Fruit fly (Drosophila melanogaster): ENCODE results near the gene CG9919.
A peak's percentile ranks its signal among the peaks of the same experiment; 100 is the strongest.

The CG9919 gene

dm6 chrX:16333434-16334141 is 3.0 kb upstream of the CG9919 start, which contains the start of the genes CG9921 and Dsp1:
CG9921 (minus strand) TSS chrX:16333600.
Dsp1 (plus strand) TSS chrX:16333612.
- TF ChIP-seq rn (GFP tag; IDR thresholded peaks at IDR 0.05) (no peak), D1 (tag; optimal IDR thresholded peaks at IDR 0.05) (no peak), CG8301 (tag; optimal IDR thresholded peaks at IDR 0.05) (no peak), CG14655 (GFP tag; optimal IDR thresholded peaks at IDR 0.05) (peak; percentile 3), CG10348 (GFP tag; IDR thresholded peaks at IDR 0.05) (no peak), Ets98B (GFP tag; IDR thresholded peaks at IDR 0.05) (peak; percentile 35; the same call in 1 of the 2 replicates), CG17806 (tag; optimal IDR thresholded peaks at IDR 0.05) (no peak), CG9948 (tag; optimal IDR thresholded peaks at IDR 0.05) (no peak), CG8159 (tag; optimal IDR thresholded peaks at IDR 0.05) (no peak), CG32121 (GFP tag; IDR thresholded peaks at IDR 0.05) (no peak), CG12605 (GFP tag; IDR thresholded peaks at IDR 0.05) (0 out of 2 replicates have a peak, but pooled peaks have one; percentile 30), EcR (GFP tag; optimal IDR thresholded peaks at IDR 0.05) (peak; percentile 9), CG15710 (tag; optimal IDR thresholded peaks at IDR 0.05) (no peak), Snoo (tag; optimal IDR thresholded peaks at IDR 0.05) (no peak), CG4496 (GFP tag; IDR thresholded peaks at IDR 0.05) (peak; percentile 29; the same call in 1 of the 3 replicates), fd96Ca (GFP tag; IDR thresholded peaks at IDR 0.05) (peak; percentile 54; the same call in 1 of the 3 replicates), CG13204 (GFP tag; optimal IDR thresholded peaks at IDR 0.05) (no peak), Pif1A (GFP tag; optimal IDR thresholded peaks at IDR 0.05) (no peak)

- TF ChIP-seq CG4496 (GFP tag; IDR thresholded peaks at IDR 0.05): peak; percentile 94
- peak; percentile 96 for TF ChIP-seq Snoo (tag; optimal IDR thresholded peaks at IDR 0.05)
- TF ChIP-seq Pif1A (GFP tag; optimal IDR thresholded peaks at IDR 0.05): peak; percentile 97
- TF ChIP-seq Pif1B (GFP tag; optimal IDR thresholded peaks at IDR 0.05): peak; percentile 95
- peak; percentile 6 for TF ChIP-seq EcR (GFP tag; optimal IDR thresholded peaks at IDR 0.05)
- TF ChIP-seq CG34367 (tag; optimal IDR thresholded peaks at IDR 0.05): peak; percentile 97
- TF ChIP-seq gl (tag; optimal IDR thresholded peaks at IDR 0.05): peak; percentile 94
- TF ChIP-seq CG32121 (GFP tag; IDR thresholded peaks at IDR 0.05): peak; percentile 96
- TF ChIP-seq CG15710 (tag; optimal IDR thresholded peaks at IDR 0.05): peak; percentile 97
- TF ChIP-seq CG14655 (GFP tag; optimal IDR thresholded peaks at IDR 0.05): peak; percentile 99
- peak; percentile 86 for TF ChIP-seq rn (GFP tag; IDR thresholded peaks at IDR 0.05)
- peak; percentile 95 for TF ChIP-seq D1 (tag; optimal IDR thresholded peaks at IDR 0.05)
- TF ChIP-seq CG10348 (GFP tag; IDR thresholded peaks at IDR 0.05): peak; percentile 79
- peak; percentile 90 for TF ChIP-seq CG12605 (GFP tag; IDR thresholded peaks at IDR 0.05)
- peak; percentile 98 for TF ChIP-seq CG8301 (tag; optimal IDR thresholded peaks at IDR 0.05)
- TF ChIP-seq CG8159 (tag; optimal IDR thresholded peaks at IDR 0.05): peak; percentile 98
- peak; percentile 89 for TF ChIP-seq Ets98B (GFP tag; IDR thresholded peaks at IDR 0.05)
- TF ChIP-seq CG9948 (tag; optimal IDR thresholded peaks at IDR 0.05): peak; percentile 97
- TF ChIP-seq CG13204 (GFP tag; optimal IDR thresholded peaks at IDR 0.05): peak; percentile 93
- peak; percentile 95 for TF ChIP-seq CG17806 (tag; optimal IDR thresholded peaks at IDR 0.05)
- peak; percentile 96 for TF ChIP-seq fd96Ca (GFP tag; IDR thresholded peaks at IDR 0.05)
Measured at dm6 chrX:16332615-16333288, 2.2 kb upstream of the CG9919 start.

dm6 chrX:16331562-16332233 is 1.1 kb upstream of the CG9919 start:
- TF ChIP-seq CG14655 (GFP tag; optimal IDR thresholded peaks at IDR 0.05) (no peak), rn (GFP tag; IDR thresholded peaks at IDR 0.05) (no peak), CG32121 (GFP tag; IDR thresholded peaks at IDR 0.05) (no peak), Ets98B (GFP tag; IDR thresholded peaks at IDR 0.05) (no peak), CG15710 (tag; optimal IDR thresholded peaks at IDR 0.05) (no peak)

- TF ChIP-seq rn (GFP tag; IDR thresholded peaks at IDR 0.05): no peak
- TF ChIP-seq CG15710 (tag; optimal IDR thresholded peaks at IDR 0.05): no peak
- TF ChIP-seq CG32121 (GFP tag; IDR thresholded peaks at IDR 0.05): no peak
- TF ChIP-seq CG14655 (GFP tag; optimal IDR thresholded peaks at IDR 0.05): no peak
- TF ChIP-seq gl (tag; optimal IDR thresholded peaks at IDR 0.05): no peak
- no peak for TF ChIP-seq CG10348 (GFP tag; IDR thresholded peaks at IDR 0.05)
- no peak for TF ChIP-seq CG4496 (GFP tag; IDR thresholded peaks at IDR 0.05)
- TF ChIP-seq CG8159 (tag; optimal IDR thresholded peaks at IDR 0.05): no peak
- TF ChIP-seq fd96Ca (GFP tag; IDR thresholded peaks at IDR 0.05): no peak
- TF ChIP-seq CG13204 (GFP tag; optimal IDR thresholded peaks at IDR 0.05): no peak
- no peak for TF ChIP-seq EcR (GFP tag; optimal IDR thresholded peaks at IDR 0.05)
- TF ChIP-seq Snoo (tag; optimal IDR thresholded peaks at IDR 0.05): no peak
- no peak for TF ChIP-seq D1 (tag; optimal IDR thresholded peaks at IDR 0.05)
- TF ChIP-seq CG8301 (tag; optimal IDR thresholded peaks at IDR 0.05): no peak
Measured at dm6 chrX:16325472-16325871, 5.1 kb downstream of the CG9919 start, which contains the start of gene CalpC. CalpC (plus strand) TSS chrX:16325763.

- TF ChIP-seq Pif1B (GFP tag; optimal IDR thresholded peaks at IDR 0.05) (no peak), rn (GFP tag; IDR thresholded peaks at IDR 0.05) (no peak), CG10348 (GFP tag; IDR thresholded peaks at IDR 0.05) (no peak)
Measured at dm6 chrX:16323536-16323935, 7.0 kb downstream of the CG9919 start.

Measured in whole organism, pupa.